Fruit fly (Drosophila melanogaster) whole organism, embryonic: ENCODE results near the gene AlaRS.
A peak's percentile ranks its signal among the peaks of the same experiment; 100 is the strongest.

Experiments used
- ATbp ChIP-seq: fragments of 200-800 bp; sonication (Bioruptor generic); optimal IDR thresholded peaks from 2 replicates; lab custom pipeline; 2017; ENCODE audit warnings: missing biosample characterization, mild to moderate bottlenecking, missing genetic modification characterization, missing genetic modification reagents
- BEAF-32 ChIP-seq: fragments of 200-800 bp; sonication (Bioruptor generic); optimal IDR thresholded peaks from 3 replicates; lab custom pipeline; 2017; ENCODE audit warnings: missing biosample characterization, missing genetic modification characterization, mild to moderate bottlenecking, moderate library complexity, missing genetic modification reagents
- CG10979 ChIP-seq: fragments of 200-800 bp; sonication (Bioruptor generic); optimal IDR thresholded peaks from 2 replicates; lab custom pipeline; 2018; ENCODE audit warnings: missing biosample characterization, mild to moderate bottlenecking, missing genetic modification characterization, moderate library complexity
- CG1233 ChIP-seq: fragments of 200-800 bp; sonication (Bioruptor generic); optimal IDR thresholded peaks from 4 replicates; lab custom pipeline; 2018; ENCODE audit warnings: missing biosample characterization, mild to moderate bottlenecking, missing genetic modification characterization
- CG13287 ChIP-seq: fragments of 200-800 bp; sonication (Bioruptor generic); IDR thresholded peaks from 2 replicates; pipeline ENCODE4 v1.3.6; 2022; ENCODE audit warnings: missing biosample characterization, missing genetic modification characterization; ENCODE audit not compliant: partially characterized antibody
- CG13894 ChIP-seq: fragments of 200-800 bp; sonication (Bioruptor generic); optimal IDR thresholded peaks from 3 replicates; lab custom pipeline; 2018; ENCODE audit warnings: missing biosample characterization, mild to moderate bottlenecking, missing genetic modification characterization, moderate library complexity
- CG15269 ChIP-seq: fragments of 200-800 bp; sonication (Bioruptor generic); optimal IDR thresholded peaks from 2 replicates; lab custom pipeline; 2018; ENCODE audit warnings: missing biosample characterization, mild to moderate bottlenecking, missing genetic modification characterization, moderate library complexity
- CG15514 ChIP-seq: fragments of 200-800 bp; sonication (Bioruptor generic); optimal IDR thresholded peaks from 3 replicates; lab custom pipeline; 2017; ENCODE audit warnings: missing biosample characterization, missing genetic modification characterization, mild to moderate bottlenecking, moderate library complexity, missing genetic modification reagents
- CG31441 ChIP-seq: fragments of 200-800 bp; sonication (Bioruptor generic); IDR thresholded peaks from 2 replicates; pipeline ENCODE4 v1.3.6; 2022; ENCODE audit warnings: missing biosample characterization, missing genetic modification characterization
- CG4360 ChIP-seq: fragments of 200-800 bp; sonication (Bioruptor generic); IDR thresholded peaks from 2 replicates; pipeline ENCODE4 v1.3.6; 2022; ENCODE audit warnings: missing biosample characterization, missing genetic modification characterization
- CG5180 ChIP-seq: fragments of 200-800 bp; sonication (Bioruptor generic); optimal IDR thresholded peaks from 3 replicates; lab custom pipeline; 2017; ENCODE audit warnings: missing biosample characterization, missing genetic modification characterization, mild to moderate bottlenecking, moderate library complexity, missing genetic modification reagents
- CG5953 ChIP-seq: fragments of 200-800 bp; sonication (Bioruptor generic); IDR thresholded peaks from 2 replicates; pipeline ENCODE4 v1.3.6; 2022; ENCODE audit warnings: missing biosample characterization, missing genetic modification characterization
- CG6854 ChIP-seq: fragments of 200-800 bp; sonication (Bioruptor generic); optimal IDR thresholded peaks from 3 replicates; lab custom pipeline; 2017; ENCODE audit warnings: missing biosample characterization, mild to moderate bottlenecking, missing genetic modification characterization
- CG7271 ChIP-seq: fragments of 200-800 bp; sonication (Bioruptor generic); optimal IDR thresholded peaks from 2 replicates; lab custom pipeline; 2018; ENCODE audit warnings: missing biosample characterization, mild to moderate bottlenecking, missing genetic modification characterization, moderate library complexity
- CG7556 ChIP-seq: fragments of 200-800 bp; sonication (Bioruptor generic); optimal IDR thresholded peaks from 2 replicates; lab custom pipeline; 2017; ENCODE audit warnings: missing biosample characterization, mild to moderate bottlenecking, missing genetic modification characterization
- CG7928 ChIP-seq: fragments of 200-800 bp; sonication (Bioruptor generic); optimal IDR thresholded peaks from 2 replicates; lab custom pipeline; 2017; ENCODE audit warnings: missing biosample characterization, mild to moderate bottlenecking, missing genetic modification characterization
- CG7987 ChIP-seq: fragments of 200-800 bp; sonication (Bioruptor generic); optimal IDR thresholded peaks from 2 replicates; lab custom pipeline; 2018; ENCODE audit warnings: missing biosample characterization, mild to moderate bottlenecking, missing genetic modification characterization, moderate library complexity
- CG8478 ChIP-seq: fragments of >200 bp; optimal IDR thresholded peaks from 2 replicates; lab custom pipeline; 2018
- CkIIα-i1 ChIP-seq: fragments of 200-800 bp; sonication (Bioruptor generic); IDR thresholded peaks from 2 replicates; pipeline ENCODE4 v1.3.6; 2022; ENCODE audit warnings: missing biosample characterization, missing genetic modification characterization
- Dek ChIP-seq: fragments of 200-800 bp; sonication (Bioruptor generic); optimal IDR thresholded peaks from 3 replicates; lab custom pipeline; 2019; ENCODE audit warnings: missing biosample characterization, mild to moderate bottlenecking, missing genetic modification characterization, moderate library complexity
- Dip3 ChIP-seq: fragments of 200-800 bp; sonication (Bioruptor generic); optimal IDR thresholded peaks from 3 replicates; lab custom pipeline; 2016; ENCODE audit warnings: missing biosample characterization, missing genetic modification characterization
- E2f1 ChIP-seq: fragments of 200-800 bp; sonication (Bioruptor generic); IDR thresholded peaks from 2 replicates; pipeline ENCODE4 v1.3.6; 2022; ENCODE audit warnings: missing biosample characterization, missing genetic modification characterization
- Elba2 ChIP-seq: fragments of 200-800 bp; sonication (Bioruptor generic); optimal IDR thresholded peaks from 3 replicates; lab custom pipeline; 2016; ENCODE audit warnings: missing biosample characterization, missing genetic modification characterization
- Gug ChIP-seq: fragments of 200-800 bp; sonication (Bioruptor generic); IDR thresholded peaks from 4 replicates; pipeline ENCODE4 v1.3.6; 2022; ENCODE audit warnings: missing biosample characterization, missing genetic modification characterization
- Hsf ChIP-seq: fragments of 200-800 bp; sonication (Bioruptor generic); optimal IDR thresholded peaks from 3 replicates; lab custom pipeline; 2016; ENCODE audit warnings: missing biosample characterization, missing genetic modification characterization
- Jarid2 ChIP-seq: fragments of 200-800 bp; sonication (Bioruptor generic); optimal IDR thresholded peaks from 3 replicates; lab custom pipeline; 2017; ENCODE audit warnings: mild to moderate bottlenecking, missing biosample characterization, missing genetic modification reagents, missing genetic modification characterization
- MBD-R2 ChIP-seq: fragments of 200-800 bp; sonication (Bioruptor generic); IDR thresholded peaks from 2 replicates; pipeline ENCODE4 v1.3.6; 2022; ENCODE audit warnings: missing biosample characterization, missing genetic modification characterization
- NFAT ChIP-seq: fragments of 200-800 bp; sonication (Bioruptor generic); IDR thresholded peaks from 2 replicates; pipeline ENCODE4 v1.3.6; 2022; ENCODE audit warnings: missing biosample characterization, missing genetic modification characterization
- Nf-YC ChIP-seq: fragments of 200-800 bp; optimal IDR thresholded peaks from 3 replicates; lab custom pipeline; 2019; ENCODE audit warnings: missing biosample characterization, mild to moderate bottlenecking, missing genetic modification characterization, moderate library complexity
- Optix ChIP-seq: fragments of 200-800 bp; sonication (Bioruptor generic); IDR thresholded peaks from 3 replicates; pipeline ENCODE4 v1.3.6; 2022; ENCODE audit warnings: missing biosample characterization, missing genetic modification characterization
- Poxn ChIP-seq: fragments of 200-800 bp; sonication (Bioruptor generic); IDR thresholded peaks from 2 replicates; pipeline ENCODE4 v1.3.6; 2022; ENCODE audit warnings: missing biosample characterization, missing genetic modification characterization
- Vsx1 ChIP-seq: fragments of 200-800 bp; sonication (Bioruptor generic); optimal IDR thresholded peaks from 2 replicates; lab custom pipeline; 2017; ENCODE audit warnings: missing biosample characterization, mild to moderate bottlenecking, missing genetic modification characterization, missing genetic modification reagents
- Xbp1 ChIP-seq: fragments of 200-800 bp; sonication (Bioruptor generic); optimal IDR thresholded peaks from 3 replicates; lab custom pipeline; 2016; ENCODE audit warnings: missing biosample characterization, mild to moderate bottlenecking, missing genetic modification characterization
- cg ChIP-seq: fragments of 200-800 bp; sonication (Bioruptor generic); optimal IDR thresholded peaks from 3 replicates; lab custom pipeline; 2019; ENCODE audit warnings: missing biosample characterization, mild to moderate bottlenecking, missing genetic modification characterization, moderate library complexity
- chinmo ChIP-seq: fragments of 200-800 bp; sonication (Bioruptor generic); IDR thresholded peaks from 4 replicates; pipeline ENCODE4 v1.3.6; 2022; ENCODE audit warnings: missing biosample characterization, missing genetic modification characterization; ENCODE audit not compliant: partially characterized antibody
- corto ChIP-seq: fragments of 200-800 bp; sonication (Bioruptor generic); optimal IDR thresholded peaks from 2 replicates; lab custom pipeline; 2016; ENCODE audit warnings: missing biosample characterization, mild to moderate bottlenecking, missing genetic modification characterization, moderate library complexity
- eve ChIP-seq, 2 experiments: fragments of >200 bp; optimal IDR thresholded peaks; 2 replicates each; lab custom pipeline; 2017; ENCODE audit warnings: missing biosample characterization in 2 of 2, missing genetic modification characterization in 2 of 2
- gfzf ChIP-seq: fragments of 200-800 bp; sonication (Bioruptor generic); optimal IDR thresholded peaks from 2 replicates; lab custom pipeline; 2016; ENCODE audit warnings: missing biosample characterization, mild to moderate bottlenecking, missing genetic modification characterization, moderate library complexity
- grau ChIP-seq: fragments of 200-800 bp; optimal IDR thresholded peaks from 3 replicates; lab custom pipeline; 2019; ENCODE audit warnings: missing biosample characterization, mild to moderate bottlenecking, missing genetic modification characterization, moderate library complexity
- hbn ChIP-seq: fragments of 200-800 bp; sonication (Bioruptor generic); IDR thresholded peaks from 2 replicates; pipeline ENCODE4 v1.3.6; 2022; ENCODE audit warnings: missing biosample characterization, missing genetic modification characterization; ENCODE audit not compliant: partially characterized antibody
- her ChIP-seq: fragments of 200-800 bp; sonication (Bioruptor generic); optimal IDR thresholded peaks from 2 replicates; lab custom pipeline; 2016; ENCODE audit warnings: missing biosample characterization, missing genetic modification characterization
- nerfin-2 ChIP-seq: fragments of 200-800 bp; sonication (Bioruptor generic); IDR thresholded peaks from 2 replicates; pipeline ENCODE4 v1.3.6; 2022; ENCODE audit warnings: missing biosample characterization, missing genetic modification characterization; ENCODE audit not compliant: partially characterized antibody
- onecut ChIP-seq: fragments of 200-800 bp; sonication (Bioruptor generic); IDR thresholded peaks from 2 replicates; pipeline ENCODE4 v1.3.6; 2022; ENCODE audit warnings: missing biosample characterization, missing genetic modification characterization
- pfk ChIP-seq: fragments of 200-800 bp; sonication (Bioruptor generic); optimal IDR thresholded peaks from 2 replicates; lab custom pipeline; 2018; ENCODE audit warnings: missing biosample characterization, mild to moderate bottlenecking, missing genetic modification characterization, moderate library complexity
- rib ChIP-seq: fragments of 200-800 bp; sonication (Bioruptor generic); IDR thresholded peaks from 2 replicates; pipeline ENCODE4 v1.3.6; 2022; ENCODE audit warnings: missing biosample characterization, missing genetic modification characterization
- sqz ChIP-seq: fragments of 200-800 bp; sonication (Bioruptor generic); optimal IDR thresholded peaks from 3 replicates; lab custom pipeline; 2018; ENCODE audit warnings: missing biosample characterization, mild to moderate bottlenecking, missing genetic modification characterization
- stc ChIP-seq: fragments of 200-800 bp; sonication (Bioruptor generic); IDR thresholded peaks from 2 replicates; pipeline ENCODE4 v1.3.6; 2022; ENCODE audit warnings: missing biosample characterization, missing genetic modification characterization
- vnd ChIP-seq: fragments of 200-800 bp; sonication (Bioruptor generic); IDR thresholded peaks from 3 replicates; pipeline ENCODE4 v1.3.6; 2022; ENCODE audit warnings: missing biosample characterization, missing genetic modification characterization; ENCODE audit not compliant: partially characterized antibody
- zf30C ChIP-seq: fragments of 200-800 bp; sonication (Bioruptor generic); optimal IDR thresholded peaks from 3 replicates; lab custom pipeline; 2018; ENCODE audit warnings: missing biosample characterization, mild to moderate bottlenecking, missing genetic modification characterization

AlaRS gene

dm6 chr2L:8416350-8417046 is 34.9 kb upstream of the AlaRS start (continued):
- no peak for TF ChIP-seq Gug (GFP tag; lab: Robert Waterston, UW)
- TF ChIP-seq NFAT = 0 out of 2 replicates have a peak, but pooled peaks have one; percentile 11
- peak; percentile 17; the same call in 1 of the 2 replicates for TF ChIP-seq CG13287
- TF ChIP-seq rib = 0 out of 2 replicates have a peak, but pooled peaks have one; percentile 12
- peak; percentile 94 for TF ChIP-seq grau (tag; lab: Kevin White, UChicago)
- TF ChIP-seq CG15269 (tag; lab: Kevin White, UChicago) = no peak
- no peak for TF ChIP-seq zf30C (GFP tag; lab: Kevin White, UChicago)
- no peak for TF ChIP-seq pfk
- no peak for TF ChIP-seq CkIIα-i1
- TF ChIP-seq BEAF-32 (GFP tag; lab: Kevin White, UChicago) = no peak
- TF ChIP-seq CG4360 (GFP tag; lab: Robert Waterston, UW) = no peak
- TF ChIP-seq CG10979 (tag; lab: Kevin White, UChicago) = no peak
- TF ChIP-seq cg = peak; percentile 68
- TF ChIP-seq CG6854 (GFP tag; lab: Kevin White, UChicago) = no peak
- TF ChIP-seq CG31441 (GFP tag; lab: Robert Waterston, UW) = no peak
- no peak for TF ChIP-seq eve (GFP tag; optimal IDR thresholded peaks at IDR 0.05; lab: Kevin White, UChicago)
- no peak for TF ChIP-seq Optix (GFP tag; lab: Robert Waterston, UW)
- 0 out of 4 replicates have a peak, but pooled peaks have one; percentile 16 for TF ChIP-seq chinmo (GFP tag; lab: Robert Waterston, UW)
- peak; percentile 1 for TF ChIP-seq Hsf (GFP tag; lab: Kevin White, UChicago)
- no peak for TF ChIP-seq Vsx1 (GFP tag; lab: Kevin White, UChicago)
- no peak for TF ChIP-seq CG5180 (GFP tag; lab: Kevin White, UChicago)
- TF ChIP-seq Nf-YC (tag; lab: Kevin White, UChicago) = no peak
- TF ChIP-seq Poxn (GFP tag; lab: Robert Waterston, UW) = no peak
- no peak for TF ChIP-seq CG5953 (GFP tag; lab: Robert Waterston, UW)
- TF ChIP-seq ATbp = no peak
- TF ChIP-seq CG1233 = no peak
- peak; percentile 51 for TF ChIP-seq her
- no peak for TF ChIP-seq E2f1 (GFP tag; lab: Robert Waterston, UW)
- TF ChIP-seq gfzf (GFP tag; lab: Kevin White, UChicago) = no peak
- no peak for TF ChIP-seq CG15514 (GFP tag; lab: Kevin White, UChicago)
- no peak for TF ChIP-seq Dip3 (GFP tag; lab: Kevin White, UChicago)
- TF ChIP-seq CG13894 (tag; lab: Kevin White, UChicago) = no peak
- TF ChIP-seq Elba2 (GFP tag; lab: Kevin White, UChicago) = no peak
- TF ChIP-seq Xbp1 (GFP tag; lab: Kevin White, UChicago) = peak; percentile 3
- TF ChIP-seq onecut (GFP tag; lab: Robert Waterston, UW) = no peak
- no peak for TF ChIP-seq CG7987 (GFP tag; lab: Kevin White, UChicago)
- no peak for TF ChIP-seq vnd
- no peak for TF ChIP-seq Jarid2 (GFP tag; lab: Kevin White, UChicago)
- 0 out of 2 replicates have a peak, but pooled peaks have one; percentile 15 for TF ChIP-seq hbn (GFP tag; lab: Robert Waterston, UW)
- no peak for TF ChIP-seq CG7556 (GFP tag; lab: Kevin White, UChicago)
- no peak for TF ChIP-seq CG7271
- TF ChIP-seq stc (GFP tag; lab: Robert Waterston, UW) = no peak
- TF ChIP-seq corto (GFP tag; lab: Kevin White, UChicago) = peak; percentile 21
- TF ChIP-seq nerfin-2 (GFP tag; lab: Robert Waterston, UW) = no peak
- TF ChIP-seq CG8478 (lab: Kevin White, UChicago) = no peak
- no peak for TF ChIP-seq MBD-R2
- no peak for TF ChIP-seq Dek (tag; lab: Kevin White, UChicago)
- no peak for TF ChIP-seq CG7928
- TF ChIP-seq sqz = no peak
